Worm (Caenorhabditis elegans) whole organism, early embryonic: Measurements from ENCODE around the gene T16A1.2.

Experiments used
- F13C5.2 ChIP-seq: sonication (generic microtip); optimal IDR thresholded peaks from 2 replicates; lab custom pipeline; 2017; ENCODE audit warnings: mild to moderate bottlenecking, missing genetic modification characterization, inconsistent platforms, missing compliant biosample characterization
- aly-1 ChIP-seq: sonication (generic microtip); optimal IDR thresholded peaks from 2 replicates; lab custom pipeline; 2016; ENCODE audit warnings: missing genetic modification characterization, missing compliant biosample characterization
- ama-1 ChIP-seq: fragments of 150-350 bp; optimal IDR thresholded peaks from 2 replicates; lab custom pipeline; 2014
- ceh-13 ChIP-seq: fragments of 200-800 bp; sonication (Bioruptor generic); optimal IDR thresholded peaks from 2 replicates; lab custom pipeline; 2018; ENCODE audit warnings: mild to moderate bottlenecking, missing genetic modification characterization, missing compliant biosample characterization
- ceh-36 ChIP-seq: sonication (generic microtip); optimal IDR thresholded peaks from 2 replicates; lab custom pipeline; 2016; ENCODE audit warnings: missing genetic modification characterization, inconsistent platforms, missing compliant biosample characterization
- ets-7 ChIP-seq: sonication (generic microtip); optimal IDR thresholded peaks from 2 replicates; lab custom pipeline; 2016; ENCODE audit warnings: missing genotype, missing genetic modification characterization, missing compliant biosample characterization
- flt-1 ChIP-seq: fragments of 200-800 bp; sonication (Bioruptor generic); IDR thresholded peaks from 2 replicates; pipeline ENCODE4 v1.3.6; 2022; ENCODE audit warnings: missing genetic modification characterization, missing compliant biosample characterization
- hmg-4 ChIP-seq: fragments of 200-800 bp; sonication (Bioruptor generic); optimal IDR thresholded peaks from 2 replicates; lab custom pipeline; 2018; ENCODE audit warnings: mild to moderate bottlenecking, missing genetic modification characterization, missing compliant biosample characterization
- pes-1 ChIP-seq: fragments of 200-800 bp; sonication (Bioruptor generic); IDR thresholded peaks from 2 replicates; pipeline ENCODE4 v1.3.6; 2022; ENCODE audit warnings: missing genetic modification reagents, missing genetic modification characterization, missing compliant biosample characterization
- scrt-1 ChIP-seq: fragments of 200-800 bp; sonication (Bioruptor generic); IDR thresholded peaks from 2 replicates; pipeline ENCODE4 v1.3.6; 2022; ENCODE audit warnings: missing genetic modification characterization, missing compliant biosample characterization
- tbx-11 ChIP-seq: fragments of 200-800 bp; sonication (Bioruptor generic); IDR thresholded peaks from 2 replicates; pipeline ENCODE4 v1.3.6; 2022; ENCODE audit warnings: missing genetic modification characterization, missing compliant biosample characterization
- tbx-37 ChIP-seq: fragments of 200-800 bp; sonication (Bioruptor generic); conservative IDR thresholded peaks from 2 replicates; pipeline ENCODE4 v1.3.6; 2022; ENCODE audit warnings: missing genetic modification reagents, missing genetic modification characterization, missing compliant biosample characterization
- tra-4 ChIP-seq: sonication (generic microtip); optimal IDR thresholded peaks from 2 replicates; lab custom pipeline; 2017; ENCODE audit warnings: missing genetic modification characterization, missing compliant biosample characterization

DNA sequence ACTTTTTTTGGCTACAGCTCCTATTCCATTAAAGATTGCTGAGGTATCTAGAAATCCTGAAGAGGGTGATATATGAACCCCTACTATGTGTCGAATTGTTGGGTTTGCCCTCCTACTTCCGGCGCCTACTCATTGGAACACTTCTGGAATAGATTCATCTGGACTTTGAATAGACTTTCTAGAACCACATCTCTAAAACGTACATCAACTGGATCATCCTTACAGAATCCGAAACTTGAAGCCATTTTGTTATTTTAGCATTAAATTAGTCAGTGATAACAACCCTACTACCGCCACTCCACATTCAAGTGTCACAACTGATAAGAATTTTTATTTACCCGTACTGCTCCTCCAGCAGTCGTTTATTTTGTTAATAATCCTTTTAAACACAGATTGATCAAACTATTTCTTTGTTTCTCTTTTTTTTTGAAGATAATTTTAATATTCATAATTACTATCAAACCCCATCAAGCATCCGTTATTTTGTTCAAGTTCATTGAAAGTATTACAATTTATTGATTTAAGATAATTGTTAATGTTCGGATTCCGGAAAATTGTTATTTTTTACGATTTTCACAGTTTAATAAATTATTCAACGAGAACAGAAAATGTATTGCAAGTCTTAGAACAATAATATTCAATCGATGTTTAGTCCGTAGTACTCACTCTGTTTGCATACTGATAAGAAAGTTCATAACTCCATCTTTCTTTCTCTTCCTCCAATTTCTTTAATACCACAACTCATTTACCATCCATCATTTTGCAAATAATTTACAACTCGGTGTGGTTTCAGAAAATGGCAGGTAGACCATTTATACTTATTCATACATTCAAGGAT is 4.0 kb downstream of the T16A1.2 start, which contains the start of gene math-42:
- no peak for TF ChIP-seq pes-1 (GFP tag; lab: Robert Waterston, UW)
- TF ChIP-seq tra-4 (tag; lab: Kevin White, UChicago): no peak
- no peak for TF ChIP-seq tbx-11 (GFP tag; lab: Robert Waterston, UW)
- TF ChIP-seq tbx-37 (GFP tag; lab: Robert Waterston, UW): no peak
- no peak for TF ChIP-seq ceh-36 (tag; lab: Kevin White, UChicago)
- TF ChIP-seq F13C5.2 (tag; lab: Kevin White, UChicago): no peak
- TF ChIP-seq ceh-13: no peak
- TF ChIP-seq ama-1 (lab: Kevin White, UChicago): no peak
- no peak for TF ChIP-seq aly-1 (tag; lab: Kevin White, UChicago)
- no peak for TF ChIP-seq hmg-4 (GFP tag; lab: Kevin White, UChicago)
- no peak for TF ChIP-seq flt-1 (GFP tag; lab: Robert Waterston, UW)
- no peak for TF ChIP-seq ets-7 (tag; lab: Kevin White, UChicago)
- no peak for TF ChIP-seq scrt-1 (GFP tag; lab: Robert Waterston, UW)
